Worm (Caenorhabditis elegans): ENCODE results near the gene clec-215.
A peak's percentile ranks its signal among the peaks of the same experiment; 100 is the strongest.

The clec-215 gene

ce11 chrV:7645454-7645853 is 33.3 kb downstream of the clec-215 start, which contains the start of gene str-47:
Gene str-47 (plus strand): TSS chrV:7645754.
- TF ChIP-seq ceh-2 (tag; optimal IDR thresholded peaks at IDR 0.05) = no peak
- TF ChIP-seq pha-4 (tag; optimal IDR thresholded peaks at IDR 0.05) = no peak
- TF ChIP-seq hlh-15 (tag; optimal IDR thresholded peaks at IDR 0.05) = no peak
- TF ChIP-seq hlh-6 (tag; optimal IDR thresholded peaks at IDR 0.05) = no peak

- no peak for TF ChIP-seq pha-2 (tag; optimal IDR thresholded peaks at IDR 0.05)
- TF ChIP-seq sdc-2 (tag; optimal IDR thresholded peaks at IDR 0.05) = peak; percentile 95
These were observed 35.0 kb downstream of the clec-215 start for ce11 chrV:7647147-7647546.

- no peak for TF ChIP-seq Y22D7AL.16 (tag; optimal IDR thresholded peaks at IDR 0.05)
- no peak for TF ChIP-seq pros-1 (tag; optimal IDR thresholded peaks at IDR 0.05)
- TF ChIP-seq ceh-24 (tag; optimal IDR thresholded peaks at IDR 0.05) = no peak
- no peak for TF ChIP-seq ceh-18 (tag; optimal IDR thresholded peaks at IDR 0.05)
- TF ChIP-seq hlh-30 (tag; optimal IDR thresholded peaks at IDR 0.05; ENCODE audit: insufficient read depth) = no peak
- no peak for TF ChIP-seq ahr-1 (tag; optimal IDR thresholded peaks at IDR 0.05)
- no peak for TF ChIP-seq ceh-45 (GFP tag; IDR thresholded peaks at IDR 0.05)
- TF ChIP-seq nfya-1 (tag; optimal IDR thresholded peaks at IDR 0.05) = no peak
- TF ChIP-seq elt-4 (tag; optimal IDR thresholded peaks at IDR 0.05) = no peak
- no peak for TF ChIP-seq zip-5 (tag; optimal IDR thresholded peaks at IDR 0.05)
- TF ChIP-seq ceh-48 (tag; optimal IDR thresholded peaks at IDR 0.05) = no peak
- TF ChIP-seq madf-2 (tag; optimal IDR thresholded peaks at IDR 0.05) = no peak
- TF ChIP-seq pag-3 (tag; optimal IDR thresholded peaks at IDR 0.05; ENCODE audit: borderline replicate concordance) = no peak
- no peak for TF ChIP-seq dmd-4 (tag; optimal IDR thresholded peaks at IDR 0.05; ENCODE audit: borderline replicate concordance)
- no peak for TF ChIP-seq K09A11.1 (tag; optimal IDR thresholded peaks at IDR 0.05; ENCODE audit: insufficient read depth)
- no peak for TF ChIP-seq ceh-2 (tag; optimal IDR thresholded peaks at IDR 0.05)
These were observed 37.8 kb downstream of the clec-215 start for ce11 chrV:7649963-7650362.

ce11 chrV:7651757-7652156 is 39.6 kb downstream of the clec-215 start, which contains the start of gene srh-234:
Gene srh-234 (minus strand): TSS chrV:7651857.
- TF ChIP-seq ttx-3 (tag; optimal IDR thresholded peaks at IDR 0.05) (no peak), ceh-2 (tag; optimal IDR thresholded peaks at IDR 0.05) (no peak), nfya-1 (tag; optimal IDR thresholded peaks at IDR 0.05) (no peak), T23F11.4 (GFP tag; optimal IDR thresholded peaks at IDR 0.05) (no peak), ceh-9 (tag; optimal IDR thresholded peaks at IDR 0.05) (no peak), nhr-232 (tag; optimal IDR thresholded peaks at IDR 0.05) (no peak), unc-3 (GFP tag; conservative IDR thresholded peaks at IDR 0.05) (no peak), unc-3 (tag; optimal IDR thresholded peaks at IDR 0.05) (no peak), ama-1 (optimal IDR thresholded peaks at IDR 0.05) (no peak), C38D4.7 (GFP tag; optimal IDR thresholded peaks at IDR 0.05) (no peak), ceh-24 (tag; optimal IDR thresholded peaks at IDR 0.05) (no peak), ceh-19 (GFP tag; optimal IDR thresholded peaks at IDR 0.05) (no peak), C08G9.2 (tag; optimal IDR thresholded peaks at IDR 0.05) (no peak)

- no peak for TF ChIP-seq Y22D7AL.16 (tag; optimal IDR thresholded peaks at IDR 0.05)
- TF ChIP-seq ceh-24 (tag; optimal IDR thresholded peaks at IDR 0.05) = no peak
- TF ChIP-seq pat-9 (tag; optimal IDR thresholded peaks at IDR 0.05) = no peak
- no peak for TF ChIP-seq unc-86 (tag; optimal IDR thresholded peaks at IDR 0.05)
- no peak for TF ChIP-seq eyg-1 (tag; optimal IDR thresholded peaks at IDR 0.05)
- TF ChIP-seq ceh-6 (GFP tag; optimal IDR thresholded peaks at IDR 0.05) = no peak
- no peak for TF ChIP-seq tbx-7 (tag; optimal IDR thresholded peaks at IDR 0.05)
- no peak for TF ChIP-seq dve-1 (tag; optimal IDR thresholded peaks at IDR 0.05)
- no peak for TF ChIP-seq elt-2 (tag; optimal IDR thresholded peaks at IDR 0.05)
- TF ChIP-seq zip-5 (tag; optimal IDR thresholded peaks at IDR 0.05) = no peak
- no peak for TF ChIP-seq ceh-30 (tag; optimal IDR thresholded peaks at IDR 0.05)
- no peak for TF ChIP-seq sox-2 (GFP tag; IDR thresholded peaks at IDR 0.05)
- TF ChIP-seq C08G9.2 (tag; optimal IDR thresholded peaks at IDR 0.05) = no peak
- TF ChIP-seq sox-4 (tag; optimal IDR thresholded peaks at IDR 0.05) = no peak
These were observed 41.4 kb downstream of the clec-215 start, which contains the start of gene srh-200 for ce11 chrV:7653567-7653966. Gene srh-200 (minus strand): TSS chrV:7653667.
